Fruit fly (Drosophila melanogaster): Measurements from ENCODE around the gene CG18088.

Gene CG18088

DNA sequence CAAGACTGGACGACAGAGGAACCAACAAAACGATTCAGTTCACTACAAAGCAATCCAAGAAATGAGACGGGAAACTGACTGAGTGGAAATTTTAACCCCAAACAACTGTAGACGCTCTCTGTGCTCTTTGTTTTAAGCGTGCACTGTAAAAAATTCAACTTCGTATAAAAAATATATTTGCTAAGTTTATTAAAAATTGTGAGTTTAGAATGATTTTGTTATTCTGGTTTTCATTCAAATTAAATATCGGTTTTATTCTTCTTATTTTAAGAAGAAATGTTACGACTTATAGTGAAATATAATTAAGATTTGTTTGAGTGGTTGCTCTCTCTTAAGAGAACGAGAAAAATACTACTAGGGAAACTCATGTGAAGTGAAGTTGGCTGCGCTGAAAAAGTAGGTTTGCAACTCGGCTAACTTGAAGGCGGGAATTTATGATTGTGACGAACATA is 9.3 kb upstream of the CG18088 start (continued):
- TF ChIP-seq sr (GFP tag; IDR thresholded peaks at IDR 0.05) (no peak; the same call in 1 of the 3 replicates), CG1233 (GFP tag; optimal IDR thresholded peaks at IDR 0.05) (peak; percentile 89), CG8478 (optimal IDR thresholded peaks at IDR 0.05) (no peak), seq (GFP tag; IDR thresholded peaks at IDR 0.05) (peak; percentile 99), eve (GFP tag; optimal IDR thresholded peaks at IDR 0.05) (peak in 1 of 2 experiments; percentile 93), ci (GFP tag; IDR thresholded peaks at IDR 0.05) (peak; percentile 98), psq (GFP tag; optimal IDR thresholded peaks at IDR 0.05) (peak; percentile 90), org-1 (GFP tag; optimal IDR thresholded peaks at IDR 0.05) (peak; percentile 91), bsh (GFP tag; optimal IDR thresholded peaks at IDR 0.05) (peak; percentile 69 to 98), oc (tag; optimal IDR thresholded peaks at IDR 0.05) (peak; percentile 93), CG10543 (GFP tag; optimal IDR thresholded peaks at IDR 0.05) (peak; percentile 67), gsb-n (tag; optimal IDR thresholded peaks at IDR 0.05) (peak; percentile 95), pb (GFP tag; optimal IDR thresholded peaks at IDR 0.05) (peak; percentile 80), HLHmδ (GFP tag; optimal IDR thresholded peaks at IDR 0.05) (peak; percentile 77), CG13624 (GFP tag; optimal IDR thresholded peaks at IDR 0.05) (peak; percentile 88), Deaf1 (tag; optimal IDR thresholded peaks at IDR 0.05) (peak; percentile 77), CG43689 (GFP tag; IDR thresholded peaks at IDR 0.05) (peak; percentile 94), Gug (GFP tag; IDR thresholded peaks at IDR 0.05) (peak; percentile 91), Rx (GFP tag; IDR thresholded peaks at IDR 0.05) (peak; percentile 94), CG7745 (tag; optimal IDR thresholded peaks at IDR 0.05) (peak; percentile 93), CG10366 (GFP tag; IDR thresholded peaks at IDR 0.05) (peak; percentile 98), croc (GFP tag; conservative IDR thresholded peaks at IDR 0.05) (peak; percentile 96), H2.0 (GFP tag; IDR thresholded peaks at IDR 0.05) (peak; percentile 98), gcm (GFP tag; optimal IDR thresholded peaks at IDR 0.05) (peak; percentile 94), Blimp-1 (GFP tag; optimal IDR thresholded peaks at IDR 0.05) (peak; percentile 93), NfI (GFP tag; optimal IDR thresholded peaks at IDR 0.05) (peak; percentile 93), h (optimal IDR thresholded peaks at IDR 0.05) (no peak), CG13287 (GFP tag; IDR thresholded peaks at IDR 0.05; ENCODE audit: partially characterized antibody) (peak; percentile 45; the same call in 1 of the 2 replicates), B-H2 (GFP tag; optimal IDR thresholded peaks at IDR 0.05) (peak; percentile 84), H15 (GFP tag; IDR thresholded peaks at IDR 0.05) (peak; percentile 98), jigr1 (GFP tag; IDR thresholded peaks at IDR 0.05) (peak; percentile 94), Nf-YA (GFP tag; IDR thresholded peaks at IDR 0.05) (peak; percentile 98), vvl (GFP tag; IDR thresholded peaks at IDR 0.05) (peak; percentile 99), HHEX (GFP tag; optimal IDR thresholded peaks at IDR 0.05) (peak; percentile 86), Atf-2 (GFP tag; optimal IDR thresholded peaks at IDR 0.05) (peak; percentile 96), HmgZ (tag; optimal IDR thresholded peaks at IDR 0.05) (peak; percentile 91), z (GFP tag; IDR thresholded peaks at IDR 0.05) (peak; percentile 92), Antp (GFP tag; optimal IDR thresholded peaks at IDR 0.05) (peak; percentile 94), lola (GFP tag; optimal IDR thresholded peaks at IDR 0.05) (peak in 1 of 3 experiments; percentile 99), CG4328 (GFP tag; optimal IDR thresholded peaks at IDR 0.05) (peak; percentile 66), Dek (tag; optimal IDR thresholded peaks at IDR 0.05) (peak; percentile 95), wor (GFP tag; IDR thresholded peaks at IDR 0.05) (peak; percentile 95), CG4617 (GFP tag; optimal IDR thresholded peaks at IDR 0.05; ENCODE audit: borderline replicate concordance) (peak; percentile 79), so (GFP tag; IDR thresholded peaks at IDR 0.05) (peak; percentile 99), salm (tag; optimal IDR thresholded peaks at IDR 0.05) (peak; percentile 81), CG8290 (GFP tag; optimal IDR thresholded peaks at IDR 0.05) (peak; percentile 97), CG8290 (tag; optimal IDR thresholded peaks at IDR 0.05) (peak; percentile 74 to 89), abd-A (tag; optimal IDR thresholded peaks at IDR 0.05) (no peak), Tbp (GFP tag; optimal IDR thresholded peaks at IDR 0.05) (no peak), zfh2 (GFP tag; optimal IDR thresholded peaks at IDR 0.05) (peak; percentile 79), Chrac-16 (GFP tag; optimal IDR thresholded peaks at IDR 0.05) (peak; percentile 92), otp (GFP tag; IDR thresholded peaks at IDR 0.05) (peak; percentile 97)

Data from whole organism, embryonic.